Worm (Caenorhabditis elegans): Measurements from ENCODE around the gene ctsa-4.2.

ce11 chrIII:6615064-6615463, 2.7 kb downstream of the ctsa-4.2 start, which contains the start of gene cmtr-2:
- TF ChIP-seq hlh-12 (tag; optimal IDR thresholded peaks at IDR 0.05) (no peak), pha-4 (tag; optimal IDR thresholded peaks at IDR 0.05) (no peak), Y56A3A.18 (GFP tag; IDR thresholded peaks at IDR 0.05) (no peak)
